Worm (Caenorhabditis elegans) whole organism, L3 larva: Measurements from ENCODE around the gene odr-10.
"Not testable (repeated sequence)": the region's sequence is repeated elsewhere in the genome, so short reads cannot be mapped to it uniquely, and the experiment has no call there.

ENCODE experiments used
- ZK546.5 ChIP-seq: sonication (generic microtip); optimal IDR thresholded peaks from 2 replicates; lab custom pipeline; 2017; ENCODE audit warnings: missing biosample characterization, missing genetic modification characterization
- aly-2 ChIP-seq: fragments of 150-350 bp; optimal IDR thresholded peaks from 2 replicates; lab custom pipeline; 2014; ENCODE audit warnings: missing biosample characterization, missing genetic modification characterization
- ceh-16 ChIP-seq: sonication (generic microtip); optimal IDR thresholded peaks from 2 replicates; lab custom pipeline; 2017; ENCODE audit warnings: missing biosample characterization, missing genetic modification characterization
- ceh-28 ChIP-seq: fragments of 150-350 bp; optimal IDR thresholded peaks from 2 replicates; lab custom pipeline; 2014; ENCODE audit warnings: missing biosample characterization, missing genetic modification reagents, missing genetic modification characterization
- ceh-82 ChIP-seq: fragments of 150-350 bp; optimal IDR thresholded peaks from 2 replicates; lab custom pipeline; 2014; ENCODE audit warnings: missing biosample characterization, missing genetic modification characterization
- ceh-9 ChIP-seq: sonication (generic microtip); optimal IDR thresholded peaks from 2 replicates; lab custom pipeline; 2018; ENCODE audit warnings: missing biosample characterization, missing genetic modification characterization
- daf-12 ChIP-seq: fragments of 150-350 bp; optimal IDR thresholded peaks from 2 replicates; lab custom pipeline; 2014; ENCODE audit warnings: missing biosample characterization, missing genetic modification reagents, missing genetic modification characterization
- egl-5 ChIP-seq: fragments of 150-350 bp; optimal IDR thresholded peaks from 2 replicates; lab custom pipeline; 2017; ENCODE audit warnings: missing biosample characterization, missing genetic modification reagents, missing genetic modification characterization, inconsistent platforms
- elt-1 ChIP-seq: fragments of 150-350 bp; optimal IDR thresholded peaks from 2 replicates; lab custom pipeline; 2014; ENCODE audit warnings: missing biosample characterization, missing genetic modification characterization
- elt-2 ChIP-seq: sonication (generic microtip); optimal IDR thresholded peaks from 2 replicates; lab custom pipeline; 2016; ENCODE audit warnings: missing genetic modification reagents, mild to moderate bottlenecking, missing genetic modification characterization, missing compliant biosample characterization
- elt-3 ChIP-seq, 3 experiments: fragments of 150-350 bp in 1 of 3; sonication (generic microtip) in 2 of 3; optimal IDR thresholded peaks; 2 replicates in 2 of 3; 4 replicates in 1 of 3; lab custom pipeline; 2014 to 2017; ENCODE audit warnings: missing biosample characterization in 3 of 3, missing genetic modification characterization in 3 of 3
- fkh-2 ChIP-seq: fragments of 150-350 bp; optimal IDR thresholded peaks from 2 replicates; lab custom pipeline; 2014; ENCODE audit warnings: missing biosample characterization, missing genetic modification reagents, missing genetic modification characterization
- fos-1 ChIP-seq: fragments of 150-350 bp; optimal IDR thresholded peaks from 2 replicates; lab custom pipeline; 2014; ENCODE audit warnings: missing biosample characterization, missing genetic modification characterization
- hmg-11 ChIP-seq: sonication (generic microtip); optimal IDR thresholded peaks from 2 replicates; lab custom pipeline; 2016; ENCODE audit warnings: missing genetic modification characterization, missing compliant biosample characterization
- jun-1 ChIP-seq: fragments of 150-350 bp; optimal IDR thresholded peaks from 2 replicates; lab custom pipeline; 2014; ENCODE audit warnings: missing biosample characterization, missing genetic modification reagents, missing genetic modification characterization
- lin-15B ChIP-seq: fragments of 150-350 bp; optimal IDR thresholded peaks from 2 replicates; lab custom pipeline; 2014; ENCODE audit warnings: missing biosample characterization, missing genetic modification characterization
- lin-39 ChIP-seq: fragments of 150-350 bp; optimal IDR thresholded peaks from 2 replicates; lab custom pipeline; 2018; ENCODE audit warnings: missing biosample characterization, missing genetic modification reagents, missing genetic modification characterization
- lsy-12 ChIP-seq: sonication (generic microtip); optimal IDR thresholded peaks from 2 replicates; lab custom pipeline; 2016; ENCODE audit warnings: mild to moderate bottlenecking, missing genetic modification characterization, missing compliant biosample characterization
- nfya-1 ChIP-seq: sonication (generic microtip); optimal IDR thresholded peaks from 2 replicates; lab custom pipeline; 2017; ENCODE audit warnings: missing genetic modification characterization, mild to moderate bottlenecking, missing compliant biosample characterization, antibody characterized with exemption, moderate library complexity; ENCODE audit not compliant: insufficient read depth
- nhr-11 ChIP-seq: fragments of 150-350 bp; optimal IDR thresholded peaks from 2 replicates; lab custom pipeline; 2014; ENCODE audit warnings: missing biosample characterization, missing genetic modification characterization
- nhr-12 ChIP-seq: fragments of 150-350 bp; optimal IDR thresholded peaks from 2 replicates; lab custom pipeline; 2014; ENCODE audit warnings: missing biosample characterization, missing genetic modification characterization
- nhr-23 ChIP-seq: fragments of 150-350 bp; optimal IDR thresholded peaks from 2 replicates; lab custom pipeline; 2014; ENCODE audit warnings: missing biosample characterization, missing genetic modification reagents, missing genetic modification characterization
- nhr-25 ChIP-seq: sonication (generic microtip); optimal IDR thresholded peaks from 2 replicates; lab custom pipeline; 2017; ENCODE audit warnings: missing biosample characterization, missing genetic modification characterization
- nhr-28 ChIP-seq: fragments of 150-350 bp; optimal IDR thresholded peaks from 2 replicates; lab custom pipeline; 2014; ENCODE audit warnings: missing biosample characterization, missing genetic modification characterization
- nhr-43 ChIP-seq: sonication (generic microtip); optimal IDR thresholded peaks from 2 replicates; lab custom pipeline; 2016; ENCODE audit warnings: mild to moderate bottlenecking, missing genetic modification characterization, missing compliant biosample characterization; ENCODE audit not compliant: poor library complexity, severe bottlenecking
- nhr-76 ChIP-seq: fragments of 150-350 bp; sonication (generic microtip); optimal IDR thresholded peaks from 5 replicates; lab custom pipeline; 2014; ENCODE audit warnings: missing biosample characterization, missing genetic modification characterization
- nhr-77 ChIP-seq: fragments of 150-350 bp; optimal IDR thresholded peaks from 2 replicates; lab custom pipeline; 2014; ENCODE audit warnings: missing biosample characterization, missing genetic modification characterization
- pha-4 ChIP-seq: fragments of 150-350 bp; optimal IDR thresholded peaks from 2 replicates; lab custom pipeline; 2014; ENCODE audit warnings: missing biosample characterization, missing genetic modification reagents, missing genetic modification characterization
- pqm-1 ChIP-seq: fragments of 150-350 bp; optimal IDR thresholded peaks from 2 replicates; lab custom pipeline; 2017; ENCODE audit warnings: missing biosample characterization, missing genetic modification characterization, inconsistent platforms
- sea-2 ChIP-seq: fragments of 150-350 bp; sonication (generic microtip); optimal IDR thresholded peaks from 4 replicates; lab custom pipeline; 2014; ENCODE audit warnings: missing biosample characterization, missing genetic modification reagents, missing genetic modification characterization
- skn-1 ChIP-seq: fragments of 150-350 bp; optimal IDR thresholded peaks from 2 replicates; lab custom pipeline; 2014; ENCODE audit warnings: missing biosample characterization, missing genetic modification characterization
- snpc-4 ChIP-seq: fragments of 150-350 bp; optimal IDR thresholded peaks from 2 replicates; lab custom pipeline; 2014; ENCODE audit warnings: missing biosample characterization, missing genetic modification characterization
- tbx-2 ChIP-seq: sonication (generic microtip); optimal IDR thresholded peaks from 2 replicates; lab custom pipeline; 2016; ENCODE audit warnings: mild to moderate bottlenecking, missing genetic modification characterization, missing compliant biosample characterization
- unc-39 ChIP-seq: sonication (generic microtip); optimal IDR thresholded peaks from 4 replicates; lab custom pipeline; 2017; ENCODE audit warnings: missing biosample characterization, missing genetic modification characterization
- unc-62 ChIP-seq: fragments of 150-350 bp; sonication (generic microtip); optimal IDR thresholded peaks from 4 replicates; lab custom pipeline; 2014; ENCODE audit warnings: missing biosample characterization, missing genetic modification reagents, missing genetic modification characterization
- zag-1 ChIP-seq: fragments of 150-350 bp; optimal IDR thresholded peaks from 2 replicates; lab custom pipeline; 2014; ENCODE audit warnings: missing biosample characterization, missing genetic modification characterization
- ztf-11 ChIP-seq: fragments of 150-350 bp; optimal IDR thresholded peaks from 2 replicates; lab custom pipeline; 2014; ENCODE audit warnings: missing biosample characterization, missing genetic modification characterization
- ztf-4 ChIP-seq: fragments of 150-350 bp; optimal IDR thresholded peaks from 2 replicates; lab custom pipeline; 2014; ENCODE audit warnings: missing biosample characterization, missing genetic modification characterization

The odr-10 gene

DNA sequence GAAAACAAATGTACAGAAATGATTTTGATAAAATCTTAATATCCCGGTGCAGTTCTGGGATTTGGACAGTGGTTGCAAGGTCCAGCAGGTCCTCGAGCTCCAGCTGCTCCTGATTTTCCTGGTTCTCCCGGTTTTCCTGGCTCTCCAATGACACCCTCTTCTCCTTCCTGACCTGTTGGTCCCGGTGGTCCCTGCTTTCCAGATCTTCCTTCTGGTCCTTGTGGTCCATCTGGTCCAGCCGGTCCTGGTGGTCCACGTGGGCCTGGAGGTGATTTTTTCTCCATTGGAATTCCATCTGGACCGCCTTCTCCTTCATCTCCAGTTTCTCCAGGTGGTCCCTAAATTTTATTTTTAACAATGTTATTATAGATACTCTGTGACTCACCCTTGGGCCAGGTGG, 9.5 kb upstream of the odr-10 start:
- TF ChIP-seq nhr-43 (tag; lab: Kevin White, UChicago) (no peak), lin-15B (tag; lab: Kevin White, UChicago) (no peak), pqm-1 (tag; lab: Kevin White, UChicago) (no peak), unc-62 (no peak), nhr-28 (tag; lab: Kevin White, UChicago) (no peak), nhr-77 (tag; lab: Kevin White, UChicago) (no peak), nhr-76 (tag; lab: Kevin White, UChicago) (no peak)

DNA sequence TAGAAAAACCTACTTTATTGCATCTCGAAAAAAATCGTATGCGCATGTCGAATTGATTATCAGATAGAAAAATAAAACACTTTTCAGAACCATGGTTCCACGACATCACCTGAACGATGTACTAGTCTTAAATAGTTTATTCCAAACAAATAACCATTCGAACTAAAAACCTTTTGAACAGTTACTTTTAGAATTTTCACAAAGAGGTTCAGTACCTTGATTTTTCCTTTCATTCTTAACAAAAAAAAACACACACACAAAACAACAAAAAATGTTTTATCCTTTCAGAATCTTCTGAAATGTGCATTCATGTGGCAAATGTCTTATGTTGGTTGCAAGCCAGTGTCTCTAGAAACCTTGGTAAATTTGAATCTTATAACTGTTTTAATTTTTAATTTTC, 9.0 kb upstream of the odr-10 start, which contains the start of gene F41C6.4:
F41C6.4 (minus strand) TSS at position 101 of the 400 bp plus-strand sequence.
- TF ChIP-seq lin-15B (tag; lab: Kevin White, UChicago) (no peak), nhr-23 (tag; lab: Kevin White, UChicago) (no peak), pqm-1 (tag; lab: Kevin White, UChicago) (no peak), elt-3 (tag; optimal IDR thresholded peaks at IDR 0.05; lab: Kevin White, UChicago) (no peak), skn-1 (tag; lab: Kevin White, UChicago) (no peak), zag-1 (tag; lab: Kevin White, UChicago) (no peak), ceh-28 (tag; lab: Kevin White, UChicago) (no peak), sea-2 (GFP tag; lab: Kevin White, UChicago) (no peak), snpc-4 (tag; lab: Kevin White, UChicago) (no peak), unc-39 (no peak), ZK546.5 (tag; lab: Kevin White, UChicago) (no peak), ztf-4 (tag; lab: Kevin White, UChicago) (no peak), daf-12 (tag; lab: Kevin White, UChicago) (no peak), fkh-2 (no peak), egl-5 (tag; lab: Kevin White, UChicago) (no peak)

DNA sequence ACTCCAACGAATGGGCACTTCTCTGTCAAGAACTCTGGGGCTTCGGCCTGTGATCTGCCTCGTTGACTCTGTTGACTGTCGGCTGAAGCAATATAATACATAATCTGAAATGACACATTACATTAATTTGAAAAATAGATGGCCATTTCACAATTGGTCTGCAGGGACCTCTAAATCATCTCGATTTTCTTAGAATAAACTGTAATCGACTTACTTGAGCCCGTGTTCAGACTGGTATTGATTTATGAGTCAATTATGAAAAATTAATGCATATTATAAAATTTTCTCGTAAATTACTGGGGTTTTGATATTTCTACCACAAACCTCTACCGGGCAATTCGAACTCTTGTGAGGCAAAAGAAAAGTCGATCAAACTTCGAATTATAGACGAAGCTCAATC, 2.9 kb upstream of the odr-10 start, which contains the start of gene C53B7.6:
C53B7.6 (minus strand) TSS at position 101 of the 400 bp plus-strand sequence.
- not testable (repeated sequence) for TF ChIP-seq nhr-11 (tag; lab: Kevin White, UChicago); nfya-1; unc-62
- TF ChIP-seq, all 47 proteins: peak for 0; not testable (repeated sequence) for 47

DNA sequence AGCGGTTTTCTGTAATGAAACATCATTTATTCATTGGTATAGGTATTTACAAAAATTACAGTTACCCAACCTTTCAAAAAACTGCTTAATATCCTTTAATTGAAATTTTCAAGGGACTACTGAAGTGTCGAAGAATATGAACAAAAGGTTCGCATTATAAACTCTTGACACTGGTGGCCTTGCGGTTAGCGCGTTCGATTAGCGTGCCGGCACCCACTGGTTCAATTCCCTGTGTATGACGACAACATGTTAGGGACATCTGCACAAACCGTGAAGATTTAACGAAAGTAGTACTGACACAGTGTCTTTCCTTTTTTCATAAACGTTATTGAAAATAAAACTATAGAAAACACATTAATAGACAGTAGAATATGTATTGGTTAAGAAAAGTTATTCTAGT, 2.0 kb upstream of the odr-10 start:
- TF ChIP-seq elt-1 (tag; lab: Kevin White, UChicago) (no peak), jun-1 (no peak), ceh-9 (tag; lab: Kevin White, UChicago) (no peak), nhr-11 (tag; lab: Kevin White, UChicago) (no peak), elt-2 (tag; lab: Kevin White, UChicago) (peak; percentile 52), pqm-1 (tag; lab: Kevin White, UChicago) (peak; percentile 52), aly-2 (no peak), ceh-16 (no peak), ztf-11 (no peak), hmg-11 (tag; lab: Kevin White, UChicago) (peak; percentile 58), ceh-82 (tag; lab: Kevin White, UChicago) (no peak), lin-39 (tag; lab: Kevin White, UChicago) (peak; percentile 48), nfya-1 (no peak), daf-12 (tag; lab: Kevin White, UChicago) (no peak), unc-62 (no peak), zag-1 (tag; lab: Kevin White, UChicago) (no peak), nhr-28 (tag; lab: Kevin White, UChicago) (no peak), lsy-12 (peak; percentile 66), nhr-25 (tag; lab: Kevin White, UChicago) (peak; percentile 59), fkh-2 (no peak), tbx-2 (tag; lab: Kevin White, UChicago) (peak; percentile 63), nhr-23 (tag; lab: Kevin White, UChicago) (peak; percentile 17), elt-3 (tag; optimal IDR thresholded peaks at IDR 0.05; lab: Kevin White, UChicago) (no peak), ztf-4 (tag; lab: Kevin White, UChicago) (peak; percentile 9), nhr-43 (tag; lab: Kevin White, UChicago) (peak; percentile 79), pha-4 (tag; lab: Kevin White, UChicago) (no peak), fos-1 (no peak), nhr-12 (tag; lab: Kevin White, UChicago) (no peak), skn-1 (tag; lab: Kevin White, UChicago) (no peak), ZK546.5 (tag; lab: Kevin White, UChicago) (no peak)
- TF ChIP-seq, all 47 proteins: peak for 10
